Worm (Caenorhabditis elegans) whole organism, young adult: ENCODE data around the gene Y54E2A.10.
A peak's percentile ranks its signal among the peaks of the same experiment; 100 is the strongest.
"Not testable (repeated sequence)": the region's sequence is repeated elsewhere in the genome, so short reads cannot be mapped to it uniquely, and the experiment has no call there.

ENCODE experiments used
- C06A6.2 ChIP-seq: fragments of 200-800 bp; sonication (Bioruptor generic); conservative IDR thresholded peaks from 2 replicates; pipeline ENCODE4 v1.3.6; 2022; ENCODE audit warnings: missing genetic modification characterization, missing compliant biosample characterization
- D2030.7 ChIP-seq: fragments of 200-800 bp; sonication (Bioruptor generic); IDR thresholded peaks from 2 replicates; pipeline ENCODE4 v1.3.6; 2022; ENCODE audit warnings: missing genetic modification reagents, missing genetic modification characterization, missing compliant biosample characterization
- F33H1.4 ChIP-seq: fragments of 200-800 bp; sonication (Bioruptor generic); IDR thresholded peaks from 2 replicates; pipeline ENCODE4 v1.3.6; 2022; ENCODE audit warnings: missing genetic modification reagents, missing genetic modification characterization, missing compliant biosample characterization
- F52B5.7 ChIP-seq: sonication (generic microtip); optimal IDR thresholded peaks from 2 replicates; lab custom pipeline; 2016; ENCODE audit warnings: mild to moderate bottlenecking, missing genetic modification characterization, missing compliant biosample characterization
- F55B11.4 ChIP-seq: sonication (generic microtip); optimal IDR thresholded peaks from 2 replicates; lab custom pipeline; 2016; ENCODE audit warnings: missing compliant biosample characterization, missing genetic modification characterization, borderline replicate concordance; ENCODE audit not compliant: insufficient read depth
- K11D2.4 ChIP-seq: fragments of 200-800 bp; sonication (Bioruptor generic); IDR thresholded peaks from 2 replicates; pipeline ENCODE4 v1.3.6; 2022; ENCODE audit warnings: missing genetic modification reagents, missing genetic modification characterization, missing compliant biosample characterization
- T26A5.8 ChIP-seq: sonication (generic microtip); optimal IDR thresholded peaks from 2 replicates; lab custom pipeline; 2016; ENCODE audit warnings: missing genetic modification characterization, missing compliant biosample characterization
- Y53G8AR.9 ChIP-seq: fragments of 200-800 bp; sonication (Bioruptor generic); conservative IDR thresholded peaks from 2 replicates; pipeline ENCODE4 v1.3.6; 2022; ENCODE audit warnings: missing genetic modification reagents, missing genetic modification characterization, missing compliant biosample characterization
- Y95B8A.8 ChIP-seq: fragments of 200-800 bp; sonication (Bioruptor generic); IDR thresholded peaks from 2 replicates; pipeline ENCODE4 v1.3.6; 2022; ENCODE audit warnings: missing genetic modification reagents, missing genetic modification characterization, missing compliant biosample characterization
- ZK185.1 ChIP-seq: sonication (generic microtip); optimal IDR thresholded peaks from 2 replicates; lab custom pipeline; 2016; ENCODE audit warnings: mild to moderate bottlenecking, missing genetic modification characterization, missing compliant biosample characterization; ENCODE audit not compliant: poor library complexity, severe bottlenecking
- ama-1 ChIP-seq, 3 experiments: fragments of 150-350 bp in 1 of 3; sonication (generic microtip) in 2 of 3; optimal IDR thresholded peaks; 2 replicates each; lab custom pipeline; 2014 to 2018; ENCODE audit warnings: missing biosample characterization in 2 of 3, missing genetic modification characterization in 2 of 3, missing genetic modification reagents in 2 of 3
- aptf-3 ChIP-seq: fragments of 200-800 bp; sonication (Bioruptor generic); IDR thresholded peaks from 2 replicates; pipeline ENCODE4 v1.3.6; 2022; ENCODE audit warnings: missing genetic modification characterization, missing compliant biosample characterization
- attf-6 ChIP-seq: fragments of 200-800 bp; sonication (Bioruptor generic); IDR thresholded peaks from 2 replicates; pipeline ENCODE4 v1.3.6; 2022; ENCODE audit warnings: missing genetic modification reagents, missing genetic modification characterization, missing compliant biosample characterization
- die-1 ChIP-seq: sonication (generic microtip); optimal IDR thresholded peaks from 2 replicates; lab custom pipeline; 2016; ENCODE audit warnings: missing genotype, mild to moderate bottlenecking, missing genetic modification characterization, missing compliant biosample characterization
- dox-1 ChIP-seq: fragments of 200-800 bp; sonication (Bioruptor generic); IDR thresholded peaks from 2 replicates; pipeline ENCODE4 v1.3.6; 2022; ENCODE audit warnings: missing genetic modification reagents, missing genetic modification characterization, missing compliant biosample characterization
- efl-1 ChIP-seq: fragments of 150-350 bp; optimal IDR thresholded peaks from 2 replicates; lab custom pipeline; 2014; ENCODE audit warnings: missing biosample characterization, missing genetic modification reagents, missing genetic modification characterization
- egl-18 ChIP-seq: fragments of 200-800 bp; sonication (Bioruptor generic); IDR thresholded peaks from 2 replicates; pipeline ENCODE4 v1.3.6; 2022; ENCODE audit warnings: missing genetic modification reagents, missing genetic modification characterization, missing compliant biosample characterization
- egrh-3 ChIP-seq: fragments of 200-800 bp; sonication (Bioruptor generic); IDR thresholded peaks from 2 replicates; pipeline ENCODE4 v1.3.6; 2022; ENCODE audit warnings: missing genetic modification reagents, missing genetic modification characterization, missing compliant biosample characterization
- ekl-4 ChIP-seq: fragments of 200-800 bp; sonication (Bioruptor generic); IDR thresholded peaks from 2 replicates; pipeline ENCODE4 v1.3.6; 2022; ENCODE audit warnings: missing genetic modification reagents, missing genetic modification characterization, missing compliant biosample characterization
- hmg-1.2 ChIP-seq: fragments of 200-800 bp; sonication (Bioruptor generic); IDR thresholded peaks from 2 replicates; pipeline ENCODE4 v1.3.6; 2022; ENCODE audit warnings: missing genetic modification reagents, missing genetic modification characterization, missing compliant biosample characterization
- hsf-1 ChIP-seq: fragments of 200-800 bp; sonication (Bioruptor generic); IDR thresholded peaks from 2 replicates; pipeline ENCODE4 v1.3.6; 2022; ENCODE audit warnings: missing genetic modification reagents, missing genetic modification characterization, missing compliant biosample characterization
- lin-26 ChIP-seq: fragments of 200-800 bp; sonication (Bioruptor generic); IDR thresholded peaks from 2 replicates; pipeline ENCODE4 v1.3.6; 2022; ENCODE audit warnings: missing genetic modification reagents, missing genetic modification characterization, missing compliant biosample characterization
- madf-6 ChIP-seq: fragments of 200-800 bp; sonication (Bioruptor generic); IDR thresholded peaks from 2 replicates; pipeline ENCODE4 v1.3.6; 2022; ENCODE audit warnings: missing genetic modification reagents, missing genetic modification characterization, missing compliant biosample characterization
- madf-8 ChIP-seq: fragments of 200-800 bp; sonication (Bioruptor generic); conservative IDR thresholded peaks from 2 replicates; pipeline ENCODE4 v1.3.6; 2022; ENCODE audit warnings: missing genetic modification reagents, missing genetic modification characterization, missing compliant biosample characterization
- mcd-1 ChIP-seq: fragments of 200-800 bp; sonication (Bioruptor generic); IDR thresholded peaks from 2 replicates; pipeline ENCODE4 v1.3.6; 2022; ENCODE audit warnings: missing genetic modification reagents, missing genetic modification characterization, missing compliant biosample characterization
- nfyb-1 ChIP-seq: fragments of 200-800 bp; sonication (Bioruptor generic); IDR thresholded peaks from 2 replicates; pipeline ENCODE4 v1.3.6; 2022; ENCODE audit warnings: missing genetic modification reagents, missing genetic modification characterization, missing compliant biosample characterization
- nhr-90 ChIP-seq: sonication (generic microtip); optimal IDR thresholded peaks from 2 replicates; lab custom pipeline; 2016; ENCODE audit warnings: missing genotype, mild to moderate bottlenecking, missing genetic modification characterization, missing compliant biosample characterization
- pbrm-1 ChIP-seq: fragments of 200-800 bp; sonication (Bioruptor generic); IDR thresholded peaks from 2 replicates; pipeline ENCODE4 v1.3.6; 2022; ENCODE audit warnings: missing genetic modification reagents, missing genetic modification characterization, missing compliant biosample characterization
- rcor-1 ChIP-seq: fragments of 200-800 bp; sonication (Bioruptor generic); IDR thresholded peaks from 2 replicates; pipeline ENCODE4 v1.3.6; 2022; ENCODE audit warnings: missing genetic modification reagents, missing genetic modification characterization, missing compliant biosample characterization
- sea-2 ChIP-seq: fragments of 200-800 bp; sonication (Bioruptor generic); IDR thresholded peaks from 2 replicates; pipeline ENCODE4 v1.3.6; 2022; ENCODE audit warnings: missing genetic modification characterization, missing compliant biosample characterization
- snpc-4 ChIP-seq, 5 experiments: fragments of 150-350 bp in 1 of 5; sonication (generic microtip) in 4 of 5; optimal IDR thresholded peaks; 2 replicates each; lab custom pipeline; 2014 to 2018; ENCODE audit warnings: missing genetic modification characterization in 5 of 5, missing biosample characterization in 3 of 5, antibody characterized with exemption in 2 of 5, mild to moderate bottlenecking in 2 of 5, missing compliant biosample characterization in 2 of 5, missing genotype in 2 of 5, moderate library complexity in 2 of 5, missing genetic modification reagents in 1 of 5
- sptf-2 ChIP-seq: fragments of 200-800 bp; sonication (Bioruptor generic); optimal IDR thresholded peaks from 2 replicates; lab custom pipeline; 2018; ENCODE audit warnings: mild to moderate bottlenecking, missing genetic modification characterization, missing compliant biosample characterization
- tbx-9 ChIP-seq: sonication (generic microtip); optimal IDR thresholded peaks from 2 replicates; lab custom pipeline; 2016; ENCODE audit warnings: borderline replicate concordance, missing genetic modification characterization, inconsistent platforms, missing compliant biosample characterization
- tlf-1 ChIP-seq: fragments of 200-800 bp; sonication (Bioruptor generic); optimal IDR thresholded peaks from 2 replicates; lab custom pipeline; 2018; ENCODE audit warnings: mild to moderate bottlenecking, missing genetic modification characterization, missing compliant biosample characterization
- ztf-28 ChIP-seq: fragments of 200-800 bp; sonication (Bioruptor generic); IDR thresholded peaks from 2 replicates; pipeline ENCODE4 v1.3.6; 2022; ENCODE audit warnings: missing genetic modification reagents, missing genetic modification characterization, missing compliant biosample characterization

The Y54E2A.10 gene

ce11 chrII:14753858-14754750, 36.7 kb upstream of the Y54E2A.10 start, which contains the start of the genes tac-1 and Y54E2A.4 (continued):
- TF ChIP-seq C06A6.2 (GFP tag; lab: Robert Waterston, UW) (no peak), sptf-2 (GFP tag; lab: Kevin White, UChicago) (no peak), madf-8 (GFP tag; lab: Robert Waterston, UW) (peak; percentile 66), die-1 (no peak), efl-1 (peak; percentile 74), egrh-3 (GFP tag; lab: Robert Waterston, UW) (no peak), sea-2 (GFP tag; lab: Robert Waterston, UW) (no peak), tlf-1 (peak; percentile 47), tbx-9 (tag; lab: Kevin White, UChicago) (no peak), ZK185.1 (no peak), nhr-90 (tag; lab: Kevin White, UChicago) (no peak), K11D2.4 (no peak), aptf-3 (GFP tag; lab: Robert Waterston, UW) (no peak), Y53G8AR.9 (no peak)

ce11 chrII:14757711-14758110, 33.1 kb upstream of the Y54E2A.10 start, which contains the start of gene Y54E2A.5:
Gene Y54E2A.5, minus strand, starts transcription at chrII:14757811.
- no peak for TF ChIP-seq T26A5.8
- no peak for TF ChIP-seq F52B5.7 (tag; lab: Kevin White, UChicago)
- TF ChIP-seq F55B11.4 (tag; lab: Kevin White, UChicago), result no peak
- TF ChIP-seq ama-1 (optimal IDR thresholded peaks at IDR 0.05; lab: Kevin White, UChicago), result no peak
- no peak for TF ChIP-seq ama-1 (GFP tag; optimal IDR thresholded peaks at IDR 0.05; lab: Kevin White, UChicago)
- no peak for TF ChIP-seq egl-18 (GFP tag; lab: Robert Waterston, UW)
- no peak for TF ChIP-seq tlf-1

- TF ChIP-seq mcd-1 (GFP tag; lab: Robert Waterston, UW) (peak; percentile 80), nfyb-1 (GFP tag; lab: Robert Waterston, UW) (peak; percentile 74; the same call in 1 of the 2 replicates), pbrm-1 (peak; percentile 88), egrh-3 (GFP tag; lab: Robert Waterston, UW) (peak; percentile 99), snpc-4 (tag; optimal IDR thresholded peaks at IDR 0.05; lab: Kevin White, UChicago) (peak in 1 of 4 experiments; percentile 68), hsf-1 (GFP tag; lab: Robert Waterston, UW) (peak; percentile 62; the same call in 1 of the 2 replicates), attf-6 (GFP tag; lab: Robert Waterston, UW) (peak; percentile 53; the same call in 1 of the 2 replicates), ekl-4 (GFP tag; lab: Robert Waterston, UW) (peak; percentile 72; the same call in 1 of the 2 replicates), D2030.7 (GFP tag; lab: Robert Waterston, UW) (peak; percentile 95), lin-26 (peak; percentile 100), rcor-1 (GFP tag; lab: Robert Waterston, UW) (peak; percentile 74), Y95B8A.8 (GFP tag; lab: Robert Waterston, UW) (peak; percentile 67; the same call in 1 of the 2 replicates), Y53G8AR.9 (peak; percentile 63; the same call in 1 of the 2 replicates), ztf-28 (GFP tag; lab: Robert Waterston, UW) (peak; percentile 59; the same call in 1 of the 2 replicates), dox-1 (GFP tag; lab: Robert Waterston, UW) (peak; percentile 87), madf-6 (GFP tag; lab: Robert Waterston, UW) (peak; percentile 71), hmg-1.2 (GFP tag; lab: Robert Waterston, UW) (0 out of 2 replicates have a peak, but pooled peaks have one; percentile 34), F33H1.4 (GFP tag; lab: Robert Waterston, UW) (peak; percentile 65)
- not testable (repeated sequence) for TF ChIP-seq snpc-4 (GFP tag; optimal IDR thresholded peaks at IDR 0.05; lab: Kevin White, UChicago)
- TF ChIP-seq, all 124 proteins: peak for 18; not testable (repeated sequence) for 106
Observed at ce11 chrII:14762528-14762927, 28.3 kb upstream of the Y54E2A.10 start.
